Worm (Caenorhabditis elegans) whole organism, L4 larva: ENCODE measurements around the gene K02E11.10.
A peak's percentile ranks its signal among the peaks of the same experiment; 100 is the strongest.

Experiments used
- F49E8.2 ChIP-seq: sonication (generic microtip); optimal IDR thresholded peaks from 2 replicates; lab custom pipeline; 2016; ENCODE audit warnings: missing compliant biosample characterization, mild to moderate bottlenecking, missing genetic modification characterization, borderline replicate concordance
- aha-1 ChIP-seq: fragments of 150-350 bp; peaks from one replicate; lab custom pipeline; 2014; ENCODE audit warnings: missing biosample characterization, missing genetic modification characterization
- ceh-28 ChIP-seq: fragments of 150-350 bp; optimal IDR thresholded peaks from 2 replicates; lab custom pipeline; 2014; ENCODE audit warnings: missing biosample characterization, missing genetic modification reagents, missing genetic modification characterization
- ceh-44 ChIP-seq: fragments of 200-800 bp; sonication (Bioruptor generic); IDR thresholded peaks from 2 replicates; pipeline ENCODE4 v1.3.6; 2022; ENCODE audit warnings: missing genetic modification reagents, missing genetic modification characterization, missing compliant biosample characterization
- cey-2 ChIP-seq: sonication (generic microtip); optimal IDR thresholded peaks from 3 replicates; lab custom pipeline; 2017; ENCODE audit warnings: missing genetic modification characterization, mild to moderate bottlenecking, missing compliant biosample characterization, antibody characterized with exemption, borderline replicate concordance; ENCODE audit not compliant: insufficient read depth
- daf-19 ChIP-seq: fragments of 200-800 bp; sonication (Bioruptor generic); conservative IDR thresholded peaks from 2 replicates; pipeline ENCODE4 v1.3.6; 2022; ENCODE audit warnings: missing genetic modification characterization, missing compliant biosample characterization
- daf-8 ChIP-seq: fragments of 200-800 bp; sonication (Bioruptor generic); IDR thresholded peaks from 2 replicates; pipeline ENCODE4 v1.3.6; 2022; ENCODE audit warnings: missing genetic modification characterization, missing compliant biosample characterization
- dpl-1 ChIP-seq: fragments of 150-350 bp; optimal IDR thresholded peaks from 2 replicates; lab custom pipeline; 2014; ENCODE audit warnings: missing biosample characterization, missing genetic modification reagents, missing genetic modification characterization
- fos-1 ChIP-seq: fragments of 150-350 bp; optimal IDR thresholded peaks from 2 replicates; lab custom pipeline; 2014; ENCODE audit warnings: missing biosample characterization, missing genetic modification characterization
- hlh-11 ChIP-seq: fragments of 200-800 bp; sonication (Bioruptor generic); optimal IDR thresholded peaks from 2 replicates; lab custom pipeline; 2018; ENCODE audit warnings: mild to moderate bottlenecking, missing genetic modification characterization, missing compliant biosample characterization
- hlh-30 ChIP-seq: sonication (generic microtip); optimal IDR thresholded peaks from 2 replicates; lab custom pipeline; 2017; ENCODE audit warnings: antibody characterized with exemption, mild to moderate bottlenecking, missing genetic modification characterization, missing compliant biosample characterization; ENCODE audit not compliant: insufficient read depth
- hmg-1.1 ChIP-seq: fragments of 200-800 bp; sonication (Bioruptor generic); IDR thresholded peaks from 2 replicates; pipeline ENCODE4 v1.3.6; 2022; ENCODE audit warnings: missing genetic modification reagents, missing genetic modification characterization, missing compliant biosample characterization
- jun-1 ChIP-seq: fragments of 150-350 bp; optimal IDR thresholded peaks from 2 replicates; lab custom pipeline; 2014; ENCODE audit warnings: missing biosample characterization, missing genetic modification reagents, missing genetic modification characterization
- lin-1 ChIP-seq: fragments of 200-800 bp; sonication (Bioruptor generic); IDR thresholded peaks from 2 replicates; pipeline ENCODE4 v1.3.6; 2022; ENCODE audit warnings: missing genetic modification reagents, missing genetic modification characterization, missing compliant biosample characterization
- lin-13 ChIP-seq: fragments of 150-350 bp; optimal IDR thresholded peaks from 2 replicates; lab custom pipeline; 2014; ENCODE audit warnings: missing biosample characterization, missing genetic modification reagents, missing genetic modification characterization
- lin-38 ChIP-seq: fragments of 200-800 bp; sonication (Bioruptor generic); IDR thresholded peaks from 2 replicates; pipeline ENCODE4 v1.3.6; 2022; ENCODE audit warnings: missing genetic modification reagents, missing genetic modification characterization, missing compliant biosample characterization
- lir-3 ChIP-seq: sonication (generic microtip); optimal IDR thresholded peaks from 2 replicates; lab custom pipeline; 2016; ENCODE audit warnings: mild to moderate bottlenecking, missing genetic modification characterization, missing compliant biosample characterization
- lsy-2 ChIP-seq, 2 experiments: fragments of 150-350 bp in 1 of 2; sonication (generic microtip) in 1 of 2; optimal IDR thresholded peaks; 2 replicates each; lab custom pipeline; 2014 to 2017; ENCODE audit warnings: missing biosample characterization in 2 of 2, missing genetic modification characterization in 2 of 2
- madf-9 ChIP-seq: fragments of 200-800 bp; sonication (Bioruptor generic); conservative IDR thresholded peaks from 2 replicates; pipeline ENCODE4 v1.3.6; 2022; ENCODE audit warnings: missing genetic modification reagents, missing genetic modification characterization, missing compliant biosample characterization
- mdl-1 ChIP-seq, 2 experiments: fragments of 150-350 bp in 1 of 2; sonication (generic microtip) in 1 of 2; optimal IDR thresholded peaks; 2 replicates each; lab custom pipeline; 2014 to 2017; ENCODE audit warnings: missing biosample characterization in 2 of 2, missing genetic modification characterization in 2 of 2
- mes-2 ChIP-seq: sonication (generic microtip); optimal IDR thresholded peaks from 2 replicates; lab custom pipeline; 2016; ENCODE audit warnings: missing genotype, mild to moderate bottlenecking, missing genetic modification characterization, missing compliant biosample characterization; ENCODE audit not compliant: poor library complexity, severe bottlenecking
- mxl-3 ChIP-seq: fragments of 200-800 bp; sonication (Bioruptor generic); optimal IDR thresholded peaks from 2 replicates; lab custom pipeline; 2018; ENCODE audit warnings: mild to moderate bottlenecking, missing genetic modification characterization, missing compliant biosample characterization
- nhr-102 ChIP-seq: sonication (generic microtip); optimal IDR thresholded peaks from 2 replicates; lab custom pipeline; 2016; ENCODE audit warnings: mild to moderate bottlenecking, missing genetic modification characterization, moderate library complexity, missing compliant biosample characterization
- nhr-41 ChIP-seq: fragments of 200-800 bp; sonication (Bioruptor generic); IDR thresholded peaks from 2 replicates; pipeline ENCODE4 v1.3.6; 2022; ENCODE audit warnings: missing genetic modification reagents, missing genetic modification characterization, missing compliant biosample characterization
- nhr-42 ChIP-seq: fragments of 200-800 bp; sonication (Bioruptor generic); IDR thresholded peaks from 2 replicates; pipeline ENCODE4 v1.3.6; 2022; ENCODE audit warnings: missing genetic modification characterization, missing compliant biosample characterization
- pha-4 ChIP-seq, 2 experiments: fragments of 150-350 bp in 1 of 2; fragments of 200-800 bp in 1 of 2; sonication (Bioruptor generic) in 1 of 2; IDR thresholded peaks in 1 of 2; optimal IDR thresholded peaks in 1 of 2; 2 replicates each; pipeline versions ENCODE4 v1.3.6 to Lab custom; 2014 to 2022; ENCODE audit warnings: missing genetic modification characterization in 2 of 2, missing genetic modification reagents in 2 of 2, missing biosample characterization in 1 of 2, missing compliant biosample characterization in 1 of 2
- snpc-1.2 ChIP-seq: fragments of 200-800 bp; sonication (Bioruptor generic); IDR thresholded peaks from 2 replicates; pipeline ENCODE4 v1.3.6; 2022; ENCODE audit warnings: missing genetic modification reagents, missing genetic modification characterization, missing compliant biosample characterization
- snpc-4 ChIP-seq: fragments of 150-350 bp; optimal IDR thresholded peaks from 2 replicates; lab custom pipeline; 2014; ENCODE audit warnings: missing biosample characterization, missing genetic modification characterization
- unc-62 ChIP-seq, 3 experiments: fragments of 150-350 bp in 1 of 3; sonication (generic microtip); optimal IDR thresholded peaks in 2 of 3; peaks in 1 of 3; 1 replicate in 1 of 3; 2 replicates in 2 of 3; lab custom pipeline; 2014 to 2017; ENCODE audit warnings: missing biosample characterization in 3 of 3, missing genetic modification characterization in 3 of 3, missing genetic modification reagents in 3 of 3, missing genotype in 1 of 3
- zfp-3 ChIP-seq: fragments of 200-800 bp; sonication (Bioruptor generic); conservative IDR thresholded peaks from 2 replicates; pipeline ENCODE4 v1.3.6; 2022; ENCODE audit warnings: missing genetic modification reagents, missing genetic modification characterization, missing compliant biosample characterization

The K02E11.10 gene

ce11 chrV:14193451-14193850 lies 47.5 kb downstream of the K02E11.10 start, which contains the start of gene atfs-1 (continued):
- peak; percentile 88 for TF ChIP-seq hmg-1.1 (GFP tag; lab: Robert Waterston, UW)
- no peak for TF ChIP-seq snpc-4
- peak; percentile 62; the same call in 1 of the 2 replicates for TF ChIP-seq lin-1 (GFP tag; lab: Robert Waterston, UW)
- no peak for TF ChIP-seq lir-3 (tag; lab: Kevin White, UChicago)
- TF ChIP-seq mdl-1 (tag; optimal IDR thresholded peaks at IDR 0.05; lab: Kevin White, UChicago), result peak in 1 of 2 experiments; percentile 58
- TF ChIP-seq jun-1 (tag; lab: Kevin White, UChicago), result no peak
- no peak for TF ChIP-seq ceh-44 (GFP tag; lab: Robert Waterston, UW)
- TF ChIP-seq hlh-30 (tag; lab: Kevin White, UChicago), result peak; percentile 80
- TF ChIP-seq lin-13 (GFP tag; lab: Kevin White, UChicago), result peak; percentile 14
- TF ChIP-seq pha-4 (GFP tag; IDR thresholded peaks at IDR 0.05; lab: Robert Waterston, UW), result 0 out of 2 replicates have a peak, but pooled peaks have one; percentile 45
- TF ChIP-seq pha-4 (tag; optimal IDR thresholded peaks at IDR 0.05; lab: Kevin White, UChicago), result peak; percentile 57
- TF ChIP-seq mxl-3 (GFP tag; lab: Kevin White, UChicago), result peak; percentile 76
- TF ChIP-seq mes-2 (tag; lab: Kevin White, UChicago), result peak; percentile 73
- peak; percentile 43 for TF ChIP-seq nhr-102 (tag; lab: Kevin White, UChicago)
- TF ChIP-seq dpl-1, result peak; percentile 50
- peak; percentile 92 for TF ChIP-seq hlh-11 (tag; lab: Kevin White, UChicago)
- peak; percentile 35 for TF ChIP-seq aha-1
- TF ChIP-seq nhr-41 (GFP tag; lab: Robert Waterston, UW), result peak; percentile 13; the same call in 1 of the 2 replicates
- peak in 1 of 2 experiments; percentile 75 for TF ChIP-seq unc-62 (GFP tag; optimal IDR thresholded peaks at IDR 0.05 in 1 of 2; lab: Kevin White, UChicago)
- no peak for TF ChIP-seq unc-62 (tag; optimal IDR thresholded peaks at IDR 0.05; lab: Kevin White, UChicago)

ce11 chrV:14192870-14193269 lies 48.1 kb downstream of the K02E11.10 start:
- TF ChIP-seq F49E8.2 (tag; lab: Kevin White, UChicago) (peak; percentile 52), lsy-2 (tag; optimal IDR thresholded peaks at IDR 0.05; lab: Kevin White, UChicago) (peak in 1 of 2 experiments; percentile 33), fos-1 (tag; lab: Kevin White, UChicago) (no peak), ceh-28 (tag; lab: Kevin White, UChicago) (no peak), snpc-1.2 (GFP tag; lab: Robert Waterston, UW) (0 out of 2 replicates have a peak, but pooled peaks have one; percentile 25), nhr-42 (GFP tag; lab: Robert Waterston, UW) (no peak), hlh-30 (tag; lab: Kevin White, UChicago) (no peak), cey-2 (tag; lab: Kevin White, UChicago) (no peak), lir-3 (tag; lab: Kevin White, UChicago) (no peak), mes-2 (tag; lab: Kevin White, UChicago) (no peak), hlh-11 (tag; lab: Kevin White, UChicago) (no peak), daf-8 (GFP tag; lab: Robert Waterston, UW) (no peak), lin-38 (GFP tag; lab: Robert Waterston, UW) (peak; percentile 50), daf-19 (GFP tag; lab: Robert Waterston, UW) (0 out of 2 replicates have a peak, but pooled peaks have one; percentile 26), zfp-3 (GFP tag; lab: Robert Waterston, UW) (no peak), madf-9 (no peak)
